Fruit fly (Drosophila melanogaster) whole organism, embryonic: ENCODE data around the gene lark.

Experiments used
- fd102C ChIP-seq: fragments of 200-800 bp; sonication (Bioruptor generic); optimal IDR thresholded peaks from 2 replicates; lab custom pipeline; 2018; ENCODE audit warnings: missing biosample characterization, mild to moderate bottlenecking, missing genetic modification characterization, moderate library complexity
- nau ChIP-seq: fragments of 200-800 bp; sonication (Bioruptor generic); optimal IDR thresholded peaks from 3 replicates; lab custom pipeline; 2017; ENCODE audit warnings: missing biosample characterization, mild to moderate bottlenecking, missing genetic modification characterization, missing genetic modification reagents

- no peak for TF ChIP-seq fd102C (GFP tag; lab: Kevin White, UChicago)
- TF ChIP-seq nau, result no peak
Measured at dm6 chr3L:7367798-7368678, 29.0 kb downstream of the lark start.
